Worm (Caenorhabditis elegans) whole organism, L1 larva: Measurements from ENCODE around the gene C42D8.9.

Experiments
- egl-27 ChIP-seq, 2 experiments: fragments of 150-350 bp in 1 of 2; sonication (generic microtip); optimal IDR thresholded peaks; 3 replicates each; lab custom pipeline; 2017 to 2018; ENCODE audit warnings: missing biosample characterization in 2 of 2, missing genetic modification characterization in 2 of 2, missing genetic modification reagents in 2 of 2
- isw-1 ChIP-seq: fragments of 200-800 bp; sonication (Bioruptor generic); IDR thresholded peaks from 2 replicates; pipeline ENCODE4 v1.3.6; 2022; ENCODE audit warnings: missing genetic modification characterization, missing compliant biosample characterization
- lir-3 ChIP-seq: sonication (generic microtip); optimal IDR thresholded peaks from 2 replicates; lab custom pipeline; 2016; ENCODE audit warnings: mild to moderate bottlenecking, missing genetic modification characterization, moderate library complexity, missing compliant biosample characterization; ENCODE audit not compliant: poor library complexity
- nhr-28 ChIP-seq: fragments of 150-350 bp; optimal IDR thresholded peaks from 2 replicates; lab custom pipeline; 2014; ENCODE audit warnings: missing biosample characterization, missing genetic modification characterization
- nhr-76 ChIP-seq: sonication (generic microtip); optimal IDR thresholded peaks from 2 replicates; lab custom pipeline; 2017; ENCODE audit warnings: missing biosample characterization, missing genetic modification characterization
- snpc-4 ChIP-seq: fragments of 150-350 bp; optimal IDR thresholded peaks from 2 replicates; lab custom pipeline; 2014; ENCODE audit warnings: missing biosample characterization, missing genetic modification characterization
- xbp-1 ChIP-seq: sonication (generic microtip); optimal IDR thresholded peaks from 2 replicates; lab custom pipeline; 2016; ENCODE audit warnings: missing genetic modification characterization, missing compliant biosample characterization

DNA sequence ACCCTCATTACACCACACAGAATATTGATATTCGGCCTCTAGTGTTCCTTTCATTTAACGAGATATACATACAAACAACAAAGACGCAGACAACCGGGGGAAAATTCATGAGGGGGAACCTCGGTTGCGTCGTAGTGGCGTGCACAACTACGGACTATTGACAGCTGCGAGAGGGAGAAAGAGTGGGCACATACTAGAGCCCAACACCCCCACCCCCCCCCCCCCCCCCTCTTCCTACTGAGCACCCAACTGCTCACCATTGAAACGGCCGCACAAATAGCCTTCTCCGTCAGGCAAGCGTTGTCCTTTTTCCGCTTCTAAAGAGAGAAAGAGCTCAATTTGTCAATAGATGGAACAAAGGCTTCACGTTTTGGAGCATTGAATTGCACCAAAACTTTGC lies 33.3 kb upstream of the C42D8.9 start:
- TF ChIP-seq nhr-76 (no peak), snpc-4 (no peak), egl-27 (tag; optimal IDR thresholded peaks at IDR 0.05; lab: Kevin White, UChicago) (no peak), nhr-28 (tag; lab: Kevin White, UChicago) (no peak), lir-3 (tag; lab: Kevin White, UChicago) (no peak), isw-1 (GFP tag; lab: Robert Waterston, UW) (peak; percentile 38), xbp-1 (tag; lab: Kevin White, UChicago) (no peak)
